Worm (Caenorhabditis elegans) whole organism, late embryonic: ENCODE data around the gene ceh-22.

Experiments
- K02D7.2 ChIP-seq: sonication (generic microtip); optimal IDR thresholded peaks from 2 replicates; lab custom pipeline; 2017; ENCODE audit warnings: mild to moderate bottlenecking, missing genetic modification characterization, missing compliant biosample characterization
- ama-1 ChIP-seq: fragments of 150-350 bp; optimal IDR thresholded peaks from 2 replicates; lab custom pipeline; 2014
- ceh-19 ChIP-seq: fragments of 200-800 bp; sonication (Bioruptor generic); optimal IDR thresholded peaks from 2 replicates; lab custom pipeline; 2018; ENCODE audit warnings: mild to moderate bottlenecking, missing genetic modification characterization, missing compliant biosample characterization
- ceh-31 ChIP-seq: sonication (generic microtip); optimal IDR thresholded peaks from 2 replicates; lab custom pipeline; 2016; ENCODE audit warnings: missing genetic modification characterization, missing compliant biosample characterization
- dmd-4 ChIP-seq: sonication (generic microtip); optimal IDR thresholded peaks from 2 replicates; lab custom pipeline; 2016; ENCODE audit warnings: borderline replicate concordance, missing genetic modification characterization, missing compliant biosample characterization
- dve-1 ChIP-seq: sonication (generic microtip); optimal IDR thresholded peaks from 2 replicates; lab custom pipeline; 2017; ENCODE audit warnings: antibody characterized with exemption, mild to moderate bottlenecking, missing genetic modification characterization, missing compliant biosample characterization
- ets-4 ChIP-seq: sonication (generic microtip); optimal IDR thresholded peaks from 2 replicates; lab custom pipeline; 2016; ENCODE audit warnings: missing genetic modification characterization, missing compliant biosample characterization
- nfya-1 ChIP-seq: sonication (generic microtip); optimal IDR thresholded peaks from 2 replicates; lab custom pipeline; 2017; ENCODE audit warnings: missing genetic modification characterization, mild to moderate bottlenecking, missing compliant biosample characterization, antibody characterized with exemption, moderate library complexity
- nhr-232 ChIP-seq: sonication (generic microtip); optimal IDR thresholded peaks from 2 replicates; lab custom pipeline; 2016; ENCODE audit warnings: missing genetic modification characterization, missing compliant biosample characterization
- pha-4 ChIP-seq: fragments of 150-350 bp; optimal IDR thresholded peaks from 2 replicates; lab custom pipeline; 2018; ENCODE audit warnings: missing biosample characterization, missing genetic modification reagents, missing genetic modification characterization
- sox-4 ChIP-seq: sonication (generic microtip); optimal IDR thresholded peaks from 2 replicates; lab custom pipeline; 2017; ENCODE audit warnings: mild to moderate bottlenecking, missing genetic modification characterization, inconsistent platforms, missing compliant biosample characterization
- unc-86 ChIP-seq: sonication (generic microtip); optimal IDR thresholded peaks from 2 replicates; lab custom pipeline; 2016; ENCODE audit warnings: missing genetic modification characterization, missing compliant biosample characterization
- ztf-16 ChIP-seq: sonication (generic microtip); optimal IDR thresholded peaks from 2 replicates; lab custom pipeline; 2017; ENCODE audit warnings: missing genetic modification characterization, missing compliant biosample characterization

DNA sequence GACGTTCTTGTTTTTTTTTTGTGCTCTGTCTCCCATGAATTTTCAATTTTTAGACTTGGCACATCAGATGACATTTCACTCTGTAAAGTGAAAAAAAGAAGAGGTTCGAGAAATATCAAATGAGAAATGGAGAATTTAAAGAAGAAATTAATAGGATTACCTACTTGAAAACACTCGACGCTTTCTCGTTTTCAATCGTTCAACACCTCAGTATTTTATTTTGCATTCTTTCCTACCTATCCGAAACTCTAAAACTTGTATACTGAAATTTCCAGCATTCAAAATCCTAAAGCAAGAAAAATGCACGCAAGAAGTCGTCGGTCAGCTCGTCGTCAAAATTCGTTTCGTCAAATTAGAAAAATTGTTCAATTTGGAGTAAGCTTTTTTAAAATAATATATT, 36.0 kb upstream of the ceh-22 start, which contains the start of gene kvs-2:
- TF ChIP-seq ceh-31 (tag; lab: Kevin White, UChicago) (no peak), ztf-16 (tag; lab: Kevin White, UChicago) (no peak), nfya-1 (tag; lab: Kevin White, UChicago) (no peak), pha-4 (tag; lab: Kevin White, UChicago) (no peak), ets-4 (no peak), sox-4 (tag; lab: Kevin White, UChicago) (no peak), unc-86 (no peak), dmd-4 (tag; lab: Kevin White, UChicago) (no peak), ceh-19 (GFP tag; lab: Kevin White, UChicago) (no peak), nhr-232 (no peak), K02D7.2 (tag; lab: Kevin White, UChicago) (no peak), dve-1 (no peak), ama-1 (lab: Kevin White, UChicago) (no peak)
